Worm (Caenorhabditis elegans) whole organism, young adult: ENCODE results near the gene T02C12.5.

ENCODE experiments used
- madf-10 ChIP-seq: sonication (generic microtip); optimal IDR thresholded peaks from 2 replicates; lab custom pipeline; 2016; ENCODE audit warnings: mild to moderate bottlenecking, missing genetic modification characterization, missing compliant biosample characterization
- ztf-3 ChIP-seq: fragments of 200-800 bp; sonication (Bioruptor generic); optimal IDR thresholded peaks from 2 replicates; lab custom pipeline; 2018; ENCODE audit warnings: mild to moderate bottlenecking, missing genetic modification characterization, missing compliant biosample characterization

ce11 chrIII:4012036-4012435 is 15.9 kb downstream of the T02C12.5 start, which contains the start of gene C36E8.4:
- TF ChIP-seq madf-10 (tag; lab: Kevin White, UChicago) = no peak
- TF ChIP-seq ztf-3 (GFP tag; lab: Kevin White, UChicago) = no peak
